Worm (Caenorhabditis elegans) whole organism, early embryonic: ENCODE data around the gene nlp-56.

Experiments used
- B0310.2 ChIP-seq: sonication (generic microtip); optimal IDR thresholded peaks from 2 replicates; lab custom pipeline; 2016; ENCODE audit warnings: mild to moderate bottlenecking, missing genetic modification characterization, missing compliant biosample characterization
- F13C5.2 ChIP-seq: sonication (generic microtip); optimal IDR thresholded peaks from 2 replicates; lab custom pipeline; 2017; ENCODE audit warnings: mild to moderate bottlenecking, missing genetic modification characterization, inconsistent platforms, missing compliant biosample characterization
- aly-1 ChIP-seq: sonication (generic microtip); optimal IDR thresholded peaks from 2 replicates; lab custom pipeline; 2016; ENCODE audit warnings: missing genetic modification characterization, missing compliant biosample characterization
- ama-1 ChIP-seq: fragments of 150-350 bp; optimal IDR thresholded peaks from 2 replicates; lab custom pipeline; 2014
- ceh-13 ChIP-seq: fragments of 200-800 bp; sonication (Bioruptor generic); optimal IDR thresholded peaks from 2 replicates; lab custom pipeline; 2018; ENCODE audit warnings: mild to moderate bottlenecking, missing genetic modification characterization, missing compliant biosample characterization
- ceh-36 ChIP-seq: sonication (generic microtip); optimal IDR thresholded peaks from 2 replicates; lab custom pipeline; 2016; ENCODE audit warnings: missing genetic modification characterization, inconsistent platforms, missing compliant biosample characterization
- ets-7 ChIP-seq: sonication (generic microtip); optimal IDR thresholded peaks from 2 replicates; lab custom pipeline; 2016; ENCODE audit warnings: missing genotype, missing genetic modification characterization, missing compliant biosample characterization
- flt-1 ChIP-seq: fragments of 200-800 bp; sonication (Bioruptor generic); IDR thresholded peaks from 2 replicates; pipeline ENCODE4 v1.3.6; 2022; ENCODE audit warnings: missing genetic modification characterization, missing compliant biosample characterization
- hmbx-1 ChIP-seq: sonication (generic microtip); optimal IDR thresholded peaks from 2 replicates; lab custom pipeline; 2016; ENCODE audit warnings: mild to moderate bottlenecking, missing genetic modification characterization, missing compliant biosample characterization
- hmg-4 ChIP-seq: fragments of 200-800 bp; sonication (Bioruptor generic); optimal IDR thresholded peaks from 2 replicates; lab custom pipeline; 2018; ENCODE audit warnings: mild to moderate bottlenecking, missing genetic modification characterization, missing compliant biosample characterization
- hnd-1 ChIP-seq: sonication (generic microtip); optimal IDR thresholded peaks from 2 replicates; lab custom pipeline; 2016; ENCODE audit warnings: missing genetic modification characterization, missing compliant biosample characterization
- pes-1 ChIP-seq: fragments of 200-800 bp; sonication (Bioruptor generic); IDR thresholded peaks from 2 replicates; pipeline ENCODE4 v1.3.6; 2022; ENCODE audit warnings: missing genetic modification reagents, missing genetic modification characterization, missing compliant biosample characterization
- scrt-1 ChIP-seq: fragments of 200-800 bp; sonication (Bioruptor generic); IDR thresholded peaks from 2 replicates; pipeline ENCODE4 v1.3.6; 2022; ENCODE audit warnings: missing genetic modification characterization, missing compliant biosample characterization
- sea-1 ChIP-seq: fragments of 200-800 bp; sonication (Bioruptor generic); conservative IDR thresholded peaks from 2 replicates; pipeline ENCODE4 v1.3.6; 2022; ENCODE audit warnings: missing genetic modification characterization, missing compliant biosample characterization
- tbx-11 ChIP-seq: fragments of 200-800 bp; sonication (Bioruptor generic); IDR thresholded peaks from 2 replicates; pipeline ENCODE4 v1.3.6; 2022; ENCODE audit warnings: missing genetic modification characterization, missing compliant biosample characterization
- tbx-37 ChIP-seq: fragments of 200-800 bp; sonication (Bioruptor generic); conservative IDR thresholded peaks from 2 replicates; pipeline ENCODE4 v1.3.6; 2022; ENCODE audit warnings: missing genetic modification reagents, missing genetic modification characterization, missing compliant biosample characterization
- tra-4 ChIP-seq: sonication (generic microtip); optimal IDR thresholded peaks from 2 replicates; lab custom pipeline; 2017; ENCODE audit warnings: missing genetic modification characterization, missing compliant biosample characterization

Gene nlp-56

ce11 chrIV:14824201-14824600, 39.7 kb upstream of the nlp-56 start:
- no peak for TF ChIP-seq scrt-1
- no peak for TF ChIP-seq aly-1 (tag; lab: Kevin White, UChicago)
- TF ChIP-seq flt-1 (GFP tag; lab: Robert Waterston, UW): no peak
- TF ChIP-seq pes-1 (GFP tag; lab: Robert Waterston, UW): no peak
- TF ChIP-seq hmbx-1: no peak
- no peak for TF ChIP-seq B0310.2 (tag; lab: Kevin White, UChicago)
- TF ChIP-seq tbx-11 (GFP tag; lab: Robert Waterston, UW): no peak
- TF ChIP-seq ceh-36: no peak
- TF ChIP-seq ets-7 (tag; lab: Kevin White, UChicago): no peak
- no peak for TF ChIP-seq tbx-37 (GFP tag; lab: Robert Waterston, UW)
- TF ChIP-seq hnd-1 (tag; lab: Kevin White, UChicago): no peak
- no peak for TF ChIP-seq sea-1 (GFP tag; lab: Robert Waterston, UW)
- no peak for TF ChIP-seq tra-4 (tag; lab: Kevin White, UChicago)

ce11 chrIV:14822267-14822666, 37.7 kb upstream of the nlp-56 start:
- TF ChIP-seq B0310.2 (tag; lab: Kevin White, UChicago) (no peak), ama-1 (peak; percentile 38)

ce11 chrIV:14816288-14816687, 31.8 kb upstream of the nlp-56 start, which contains the start of gene Y57G11C.46:
TSS of gene Y57G11C.46 (minus strand) at chrIV:14816388.
- TF ChIP-seq B0310.2 (tag; lab: Kevin White, UChicago): no peak
- no peak for TF ChIP-seq ama-1
- no peak for TF ChIP-seq hmg-4
- no peak for TF ChIP-seq aly-1 (tag; lab: Kevin White, UChicago)
- TF ChIP-seq sea-1 (GFP tag; lab: Robert Waterston, UW): no peak

- TF ChIP-seq B0310.2 (tag; lab: Kevin White, UChicago) (no peak), hmbx-1 (no peak), pes-1 (GFP tag; lab: Robert Waterston, UW) (no peak), tbx-37 (GFP tag; lab: Robert Waterston, UW) (no peak), scrt-1 (no peak), sea-1 (GFP tag; lab: Robert Waterston, UW) (no peak), ama-1 (no peak), flt-1 (GFP tag; lab: Robert Waterston, UW) (no peak), tra-4 (tag; lab: Kevin White, UChicago) (no peak), tbx-11 (GFP tag; lab: Robert Waterston, UW) (no peak), hmg-4 (no peak), aly-1 (tag; lab: Kevin White, UChicago) (no peak), ets-7 (tag; lab: Kevin White, UChicago) (no peak), ceh-36 (no peak)
Observed at ce11 chrIV:14806903-14807302, 22.4 kb upstream of the nlp-56 start, which contains the start of gene oig-5. TSS of gene oig-5 (plus strand) at chrIV:14807203.

ce11 chrIV:14802316-14802715, 17.8 kb upstream of the nlp-56 start, which contains the start of gene Y57G11C.1142:
TSS of gene Y57G11C.1142 (plus strand) at chrIV:14802616.
- TF ChIP-seq hmg-4 (no peak), pes-1 (GFP tag; lab: Robert Waterston, UW) (no peak)

ce11 chrIV:14800931-14801330, 16.4 kb upstream of the nlp-56 start:
- no peak for TF ChIP-seq sea-1 (GFP tag; lab: Robert Waterston, UW)
- TF ChIP-seq tbx-37 (GFP tag; lab: Robert Waterston, UW): no peak
- no peak for TF ChIP-seq tbx-11 (GFP tag; lab: Robert Waterston, UW)
- no peak for TF ChIP-seq scrt-1
- no peak for TF ChIP-seq pes-1 (GFP tag; lab: Robert Waterston, UW)
- no peak for TF ChIP-seq ama-1
- TF ChIP-seq F13C5.2 (tag; lab: Kevin White, UChicago): no peak
- TF ChIP-seq hmbx-1: no peak
- no peak for TF ChIP-seq ceh-13 (GFP tag; lab: Kevin White, UChicago)
- TF ChIP-seq tra-4 (tag; lab: Kevin White, UChicago): no peak
- TF ChIP-seq hnd-1 (tag; lab: Kevin White, UChicago): no peak
- TF ChIP-seq flt-1 (GFP tag; lab: Robert Waterston, UW): no peak
- no peak for TF ChIP-seq aly-1 (tag; lab: Kevin White, UChicago)
- no peak for TF ChIP-seq ets-7 (tag; lab: Kevin White, UChicago)

ce11 chrIV:14799186-14799585, 14.6 kb upstream of the nlp-56 start, which contains the start of gene Y57G11C.14:
TSS of gene Y57G11C.14 (plus strand) at chrIV:14799311.
- TF ChIP-seq tbx-11 (GFP tag; lab: Robert Waterston, UW) (no peak), hmg-4 (no peak), scrt-1 (no peak), hnd-1 (tag; lab: Kevin White, UChicago) (no peak), hmbx-1 (no peak), ama-1 (no peak), tbx-37 (GFP tag; lab: Robert Waterston, UW) (no peak), sea-1 (GFP tag; lab: Robert Waterston, UW) (no peak), ceh-36 (no peak), F13C5.2 (tag; lab: Kevin White, UChicago) (no peak), aly-1 (tag; lab: Kevin White, UChicago) (no peak), pes-1 (GFP tag; lab: Robert Waterston, UW) (no peak), flt-1 (GFP tag; lab: Robert Waterston, UW) (no peak), B0310.2 (tag; lab: Kevin White, UChicago) (no peak), ets-7 (tag; lab: Kevin White, UChicago) (no peak)

- TF ChIP-seq sea-1 (GFP tag; lab: Robert Waterston, UW) (no peak), aly-1 (tag; lab: Kevin White, UChicago) (no peak), tra-4 (tag; lab: Kevin White, UChicago) (no peak), scrt-1 (no peak), tbx-11 (GFP tag; lab: Robert Waterston, UW) (no peak), B0310.2 (tag; lab: Kevin White, UChicago) (no peak), flt-1 (GFP tag; lab: Robert Waterston, UW) (no peak)
Observed at ce11 chrIV:14797849-14798248, 13.3 kb upstream of the nlp-56 start, which contains the start of gene arl-8. TSS of gene arl-8 (plus strand) at chrIV:14798149.
